Fruit fly (Drosophila melanogaster): ENCODE measurements around the gene Naa15-16.

DNA sequence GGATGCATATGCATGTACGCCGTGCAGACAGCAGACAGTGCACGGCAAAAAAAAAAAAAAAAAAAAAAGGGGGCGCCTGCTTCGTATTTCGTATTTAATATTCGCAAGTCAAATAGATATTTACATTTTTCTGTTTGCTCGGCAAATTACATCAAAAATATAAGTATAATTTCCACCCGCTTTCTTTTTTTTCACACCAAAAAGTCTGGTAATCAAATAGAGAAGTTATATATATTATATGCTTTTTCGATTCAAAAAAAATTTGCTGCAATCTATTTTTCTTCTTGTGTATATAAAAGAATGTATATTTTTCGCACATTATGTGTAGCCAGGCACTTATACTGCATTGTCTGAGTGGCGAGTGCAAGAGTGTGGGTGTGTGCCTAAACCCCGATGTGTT lies 31.5 kb upstream of the Naa15-16 start:
- no peak for TF ChIP-seq CG11093 (GFP tag; IDR thresholded peaks at IDR 0.05)
- no peak for TF ChIP-seq Dll (GFP tag; IDR thresholded peaks at IDR 0.05; ENCODE audit: partially characterized antibody)
- TF ChIP-seq ato (GFP tag; IDR thresholded peaks at IDR 0.05; ENCODE audit: partially characterized antibody) = no peak

Data from whole organism, embryonic.